Fruit fly (Drosophila melanogaster): ENCODE measurements around the gene CG44815.
A peak's percentile ranks its signal among the peaks of the same experiment; 100 is the strongest.

CG44815 gene

DNA sequence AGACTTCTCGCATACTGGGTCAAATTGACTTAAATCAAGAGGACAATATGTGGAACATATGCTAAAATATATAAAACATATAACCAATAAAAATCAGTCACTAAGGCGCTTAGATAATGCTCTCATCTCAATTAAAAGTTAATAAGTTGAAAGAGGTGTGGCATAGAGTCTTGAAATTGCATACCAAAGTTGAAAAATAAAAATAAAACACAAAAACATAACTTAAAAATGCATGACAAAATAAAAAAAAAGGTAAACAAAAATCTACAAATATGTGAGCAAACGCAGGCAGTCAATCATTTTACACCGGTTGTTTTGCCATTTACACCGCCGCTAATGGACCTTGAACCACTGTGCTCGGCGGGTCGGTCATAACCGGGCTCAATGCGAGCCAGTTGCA is at the start of gene CG44815:
Gene CG44815 (minus strand): TSS at position 51 of the 400 bp plus-strand sequence.
- TF ChIP-seq noc (tag; optimal IDR thresholded peaks at IDR 0.05): no peak

DNA sequence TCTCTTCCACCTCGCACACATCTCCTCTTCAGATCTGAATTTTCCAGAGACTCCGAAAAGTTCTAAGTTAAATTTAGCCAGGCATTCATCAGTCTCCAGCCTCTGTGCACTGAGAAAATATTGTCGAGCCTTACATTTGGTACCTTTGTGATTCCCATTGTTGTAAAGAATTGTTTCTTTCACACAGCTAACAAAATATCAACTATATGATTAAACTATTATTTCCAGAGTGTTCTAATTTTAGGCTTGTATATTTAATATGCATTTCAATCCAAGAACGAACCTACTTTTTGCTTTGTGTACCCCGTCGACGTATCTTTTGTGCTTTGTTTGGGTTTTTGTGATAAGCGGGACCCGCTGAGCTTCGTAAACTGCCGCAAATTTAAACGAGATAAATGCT is 48.1 kb upstream of the CG44815 start:
- TF ChIP-seq noc (tag; optimal IDR thresholded peaks at IDR 0.05): no peak

dm6 chrX:9486802-9487201 is 40.8 kb upstream of the CG44815 start:
- no peak for TF ChIP-seq noc (tag; optimal IDR thresholded peaks at IDR 0.05)

DNA sequence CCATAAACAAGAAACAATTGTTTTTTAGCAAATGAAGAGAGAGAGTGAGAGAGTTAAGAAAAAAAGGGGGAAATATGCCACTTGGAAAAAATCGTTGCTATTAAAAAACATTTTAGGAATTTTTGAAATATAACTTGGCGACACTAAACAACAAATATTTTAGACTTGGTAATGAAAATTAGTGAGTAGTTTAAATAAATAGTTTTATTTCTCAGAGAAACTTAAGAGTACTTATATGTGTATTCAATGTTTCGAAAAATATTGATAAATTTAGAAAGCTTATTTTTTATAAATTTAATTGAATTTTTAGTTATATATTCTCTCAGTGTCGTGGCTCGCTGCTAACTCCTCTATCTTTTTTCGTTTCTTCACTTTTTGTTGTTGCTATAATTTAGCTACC is 39.9 kb upstream of the CG44815 start:
- peak; percentile 0 for TF ChIP-seq noc (tag; optimal IDR thresholded peaks at IDR 0.05)

dm6 chrX:9485175-9485574 is 39.2 kb upstream of the CG44815 start:
- TF ChIP-seq noc (tag; optimal IDR thresholded peaks at IDR 0.05): no peak

- no peak for TF ChIP-seq noc (tag; optimal IDR thresholded peaks at IDR 0.05)
Observed at dm6 chrX:9483613-9484012, 37.6 kb upstream of the CG44815 start.

dm6 chrX:9478756-9479155 is 32.7 kb upstream of the CG44815 start:
- TF ChIP-seq noc (tag; optimal IDR thresholded peaks at IDR 0.05): no peak

DNA sequence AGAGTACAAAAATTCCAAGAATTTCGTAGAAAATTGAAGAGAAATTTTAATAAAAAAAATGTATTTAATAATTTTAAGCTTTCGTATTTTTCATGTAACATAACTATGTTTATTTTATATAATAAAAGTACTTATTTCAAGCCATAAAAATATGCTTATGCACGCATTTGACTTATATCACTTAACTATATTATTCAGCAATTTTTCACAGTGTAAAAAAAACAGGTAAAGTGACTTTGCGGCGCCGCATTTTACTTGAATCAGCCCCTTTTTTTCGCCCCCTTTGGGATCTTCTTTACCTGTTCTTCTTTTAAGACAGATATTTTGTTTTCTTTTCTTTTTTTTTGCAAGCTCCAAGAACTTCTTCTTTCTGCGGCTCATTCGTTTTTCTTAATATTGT is 30.9 kb upstream of the CG44815 start:
- TF ChIP-seq noc (tag; optimal IDR thresholded peaks at IDR 0.05): no peak

dm6 chrX:9474115-9474514 is 28.1 kb upstream of the CG44815 start:
- TF ChIP-seq noc (tag; optimal IDR thresholded peaks at IDR 0.05): no peak

DNA sequence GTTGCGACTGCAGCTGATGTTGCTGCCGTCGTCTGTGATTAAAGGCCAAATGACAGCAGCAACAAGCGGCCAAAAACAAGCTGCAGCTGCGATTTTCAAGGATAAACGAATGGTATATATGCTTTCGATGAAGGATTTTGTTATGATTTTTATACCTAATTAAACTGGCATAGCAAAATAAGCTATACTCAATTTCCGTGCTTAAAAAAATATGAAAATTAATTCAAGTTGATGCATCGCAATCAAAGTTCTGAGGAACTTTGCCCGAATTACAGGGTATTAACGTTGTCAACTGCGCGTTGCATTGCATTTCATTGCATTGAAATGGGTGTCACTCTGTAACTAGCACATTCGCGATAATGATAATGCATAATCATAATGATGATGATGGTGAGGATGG is 22.3 kb upstream of the CG44815 start:
- TF ChIP-seq noc (tag; optimal IDR thresholded peaks at IDR 0.05): no peak

- no peak for TF ChIP-seq noc (tag; optimal IDR thresholded peaks at IDR 0.05)
Observed at dm6 chrX:9467656-9468055, 21.6 kb upstream of the CG44815 start.

- no peak for TF ChIP-seq noc (tag; optimal IDR thresholded peaks at IDR 0.05)
Observed at dm6 chrX:9467066-9467465, 21.1 kb upstream of the CG44815 start.

dm6 chrX:9466579-9466995 is 20.6 kb upstream of the CG44815 start:
- no peak for TF ChIP-seq noc (tag; optimal IDR thresholded peaks at IDR 0.05)

dm6 chrX:9466150-9466549 is 20.1 kb upstream of the CG44815 start:
- TF ChIP-seq noc (tag; optimal IDR thresholded peaks at IDR 0.05): no peak

dm6 chrX:9460618-9461245 is 14.7 kb upstream of the CG44815 start:
- no peak for TF ChIP-seq noc (tag; optimal IDR thresholded peaks at IDR 0.05)

- no peak for TF ChIP-seq noc (tag; optimal IDR thresholded peaks at IDR 0.05)
Observed at dm6 chrX:9456384-9456783, 10.4 kb upstream of the CG44815 start.

dm6 chrX:9440559-9440958 is 5.5 kb downstream of the CG44815 start:
- no peak for TF ChIP-seq noc (tag; optimal IDR thresholded peaks at IDR 0.05)

- TF ChIP-seq noc (tag; optimal IDR thresholded peaks at IDR 0.05): no peak
Observed at dm6 chrX:9431400-9432021, 14.5 kb downstream of the CG44815 start.
